Worm (Caenorhabditis elegans): Measurements from ENCODE around the gene T12E12.6.

The T12E12.6 gene

ce11 chrIV:5607343-5607742, 33.4 kb upstream of the T12E12.6 start (continued):
- TF ChIP-seq nhr-90 (tag; optimal IDR thresholded peaks at IDR 0.05; ENCODE audit: poor library complexity) = no peak
- TF ChIP-seq nhr-47 (tag; optimal IDR thresholded peaks at IDR 0.05) = peak; percentile 62
- no peak for TF ChIP-seq fos-1 (tag; optimal IDR thresholded peaks at IDR 0.05)
- TF ChIP-seq C34B4.2 (tag; optimal IDR thresholded peaks at IDR 0.05) = no peak
- TF ChIP-seq nhr-237 (tag; optimal IDR thresholded peaks at IDR 0.05) = no peak
- peak; percentile 80 for TF ChIP-seq ztf-4 (tag; optimal IDR thresholded peaks at IDR 0.05)
- no peak for TF ChIP-seq lin-39 (tag; optimal IDR thresholded peaks at IDR 0.05)
- TF ChIP-seq hpl-2 (GFP tag; optimal IDR thresholded peaks at IDR 0.05) = no peak
- peak; percentile 69 for TF ChIP-seq rnt-1 (tag; optimal IDR thresholded peaks at IDR 0.05)
- TF ChIP-seq Y116A8C.19 (tag; optimal IDR thresholded peaks at IDR 0.05; ENCODE audit: borderline replicate concordance) = no peak
- TF ChIP-seq egl-27 (tag; optimal IDR thresholded peaks at IDR 0.05) = no peak
- TF ChIP-seq blmp-1 (tag; optimal IDR thresholded peaks at IDR 0.05) = no peak
- no peak for TF ChIP-seq nhr-28 (tag; optimal IDR thresholded peaks at IDR 0.05)
- no peak for TF ChIP-seq sup-37 (GFP tag; optimal IDR thresholded peaks at IDR 0.05)
- TF ChIP-seq nhr-85 (tag) = peak; percentile 37
- TF ChIP-seq sox-4 (tag; optimal IDR thresholded peaks at IDR 0.05) = no peak
- peak; percentile 60 to 63 for TF ChIP-seq lin-35 (GFP tag; optimal IDR thresholded peaks at IDR 0.05)
- no peak for TF ChIP-seq nhr-12 (tag; optimal IDR thresholded peaks at IDR 0.05)
- TF ChIP-seq nhr-84 (tag; optimal IDR thresholded peaks at IDR 0.05) = no peak
- peak; percentile 31 for TF ChIP-seq jun-1 (tag; optimal IDR thresholded peaks at IDR 0.05)
- no peak for TF ChIP-seq sptf-1 (tag; optimal IDR thresholded peaks at IDR 0.05)
- peak in 1 of 3 experiments; percentile 64 for TF ChIP-seq ceh-82 (tag; optimal IDR thresholded peaks at IDR 0.05)
- peak in 1 of 2 experiments; percentile 79 for TF ChIP-seq mdl-1 (tag; optimal IDR thresholded peaks at IDR 0.05)
- peak; percentile 19 for TF ChIP-seq unc-86 (tag; optimal IDR thresholded peaks at IDR 0.05)
- TF ChIP-seq mab-9 (GFP tag; IDR thresholded peaks at IDR 0.05) = no peak
- no peak for TF ChIP-seq unc-62 (GFP tag; optimal IDR thresholded peaks at IDR 0.05)
- no peak for TF ChIP-seq grh-1 (GFP tag; IDR thresholded peaks at IDR 0.05)
- TF ChIP-seq unc-130 (tag; optimal IDR thresholded peaks at IDR 0.05) = no peak
- TF ChIP-seq vab-15 (tag; optimal IDR thresholded peaks at IDR 0.05) = no peak
- TF ChIP-seq zip-4 (GFP tag; optimal IDR thresholded peaks at IDR 0.05) = no peak
- TF ChIP-seq alr-1 (tag; optimal IDR thresholded peaks at IDR 0.05; ENCODE audit: borderline replicate concordance) = no peak
- peak; percentile 38 for TF ChIP-seq tbx-2 (tag; optimal IDR thresholded peaks at IDR 0.05)
- TF ChIP-seq aha-1 (tag; optimal IDR thresholded peaks at IDR 0.05) = no peak
- TF ChIP-seq tlp-1 (tag; optimal IDR thresholded peaks at IDR 0.05) = no peak
- TF ChIP-seq isw-1 (GFP tag; IDR thresholded peaks at IDR 0.05) = peak; percentile 25; the same call in 1 of the 2 replicates
- TF ChIP-seq ztf-11 (tag; optimal IDR thresholded peaks at IDR 0.05) = no peak
- peak; percentile 26 for TF ChIP-seq fkh-10 (GFP tag; optimal IDR thresholded peaks at IDR 0.05)
- peak in 1 of 3 experiments; percentile 46 for TF ChIP-seq dpl-1 (GFP tag; optimal IDR thresholded peaks at IDR 0.05)
- no peak for TF ChIP-seq ces-1 (GFP tag; optimal IDR thresholded peaks at IDR 0.05)
- TF ChIP-seq F16B12.6 (tag; optimal IDR thresholded peaks at IDR 0.05) = no peak
- no peak for TF ChIP-seq nhr-76 (tag; optimal IDR thresholded peaks at IDR 0.05)
- TF ChIP-seq unc-30 (tag; optimal IDR thresholded peaks at IDR 0.05) = no peak
- peak; percentile 51 for TF ChIP-seq pag-3 (tag; optimal IDR thresholded peaks at IDR 0.05; ENCODE audit: borderline replicate concordance, insufficient read depth)

DNA sequence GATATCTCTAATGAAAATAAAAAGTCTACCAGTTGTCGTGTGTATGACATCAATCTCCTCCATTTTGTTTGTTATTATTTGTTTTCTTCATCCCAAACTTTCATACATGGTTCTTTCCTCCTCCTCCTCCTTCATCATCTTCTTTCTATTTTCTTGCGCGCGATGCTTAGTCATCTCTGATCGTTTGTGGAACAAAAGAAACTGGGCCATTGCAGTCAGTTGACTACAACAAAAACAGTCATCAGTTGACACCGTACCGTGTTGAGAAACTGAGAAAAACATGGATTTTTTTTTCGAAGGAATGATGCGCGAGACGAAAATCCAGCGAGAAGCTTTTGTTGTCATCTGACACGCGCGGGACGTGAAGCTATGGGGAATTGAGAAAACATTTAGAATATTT, 31.3 kb upstream of the T12E12.6 start:
- no peak for TF ChIP-seq mef-2 (tag; optimal IDR thresholded peaks at IDR 0.05)
- peak; percentile 67 for TF ChIP-seq blmp-1 (tag; optimal IDR thresholded peaks at IDR 0.05)

All from whole organism, L1 larva.